Worm (Caenorhabditis elegans) whole organism, late embryonic: ENCODE results near the gene Y42G9A.3.

Experiments
- K09A11.1 ChIP-seq: sonication (generic microtip); optimal IDR thresholded peaks from 2 replicates; lab custom pipeline; 2017; ENCODE audit warnings: antibody characterized with exemption, mild to moderate bottlenecking, missing genetic modification characterization, missing compliant biosample characterization; ENCODE audit not compliant: insufficient read depth
- ahr-1 ChIP-seq: sonication (generic microtip); optimal IDR thresholded peaks from 2 replicates; lab custom pipeline; 2016; ENCODE audit warnings: missing genetic modification characterization, missing compliant biosample characterization
- ceh-18 ChIP-seq: sonication (generic microtip); optimal IDR thresholded peaks from 2 replicates; lab custom pipeline; 2016; ENCODE audit warnings: missing genetic modification characterization, missing compliant biosample characterization
- ceh-19 ChIP-seq: fragments of 200-800 bp; sonication (Bioruptor generic); optimal IDR thresholded peaks from 2 replicates; lab custom pipeline; 2018; ENCODE audit warnings: mild to moderate bottlenecking, missing genetic modification characterization, missing compliant biosample characterization
- ceh-22 ChIP-seq: sonication (generic microtip); optimal IDR thresholded peaks from 2 replicates; lab custom pipeline; 2017; ENCODE audit warnings: missing biosample characterization, missing genetic modification characterization
- ceh-45 ChIP-seq: fragments of 200-800 bp; sonication (Bioruptor generic); IDR thresholded peaks from 2 replicates; pipeline ENCODE4 v1.3.6; 2022; ENCODE audit warnings: missing genetic modification reagents, missing genetic modification characterization, missing compliant biosample characterization
- elt-2 ChIP-seq: sonication (generic microtip); optimal IDR thresholded peaks from 2 replicates; lab custom pipeline; 2016; ENCODE audit warnings: missing genetic modification reagents, missing genetic modification characterization, missing compliant biosample characterization
- elt-4 ChIP-seq: sonication (generic microtip); optimal IDR thresholded peaks from 2 replicates; lab custom pipeline; 2016; ENCODE audit warnings: missing genetic modification characterization, missing compliant biosample characterization
- ets-4 ChIP-seq: sonication (generic microtip); optimal IDR thresholded peaks from 2 replicates; lab custom pipeline; 2016; ENCODE audit warnings: missing genetic modification characterization, missing compliant biosample characterization
- fax-1 ChIP-seq: sonication (generic microtip); optimal IDR thresholded peaks from 2 replicates; lab custom pipeline; 2016; ENCODE audit warnings: missing genotype, missing genetic modification characterization, missing compliant biosample characterization
- fkh-6 ChIP-seq: sonication (generic microtip); optimal IDR thresholded peaks from 2 replicates; lab custom pipeline; 2016; ENCODE audit warnings: missing genetic modification characterization, missing compliant biosample characterization
- gmeb-2 ChIP-seq: sonication (generic microtip); optimal IDR thresholded peaks from 2 replicates; lab custom pipeline; 2016; ENCODE audit warnings: missing genetic modification characterization, inconsistent platforms, missing compliant biosample characterization
- hlh-13 ChIP-seq: fragments of 200-800 bp; sonication (Bioruptor generic); optimal IDR thresholded peaks from 2 replicates; lab custom pipeline; 2018; ENCODE audit warnings: mild to moderate bottlenecking, missing genetic modification characterization, missing compliant biosample characterization
- lin-11 ChIP-seq: fragments of 200-800 bp; sonication (Bioruptor generic); optimal IDR thresholded peaks from 2 replicates; lab custom pipeline; 2018; ENCODE audit warnings: mild to moderate bottlenecking, missing genetic modification characterization, missing compliant biosample characterization
- madf-2 ChIP-seq: sonication (generic microtip); optimal IDR thresholded peaks from 2 replicates; lab custom pipeline; 2017; ENCODE audit warnings: missing genetic modification characterization, missing compliant biosample characterization
- nfya-1 ChIP-seq: sonication (generic microtip); optimal IDR thresholded peaks from 2 replicates; lab custom pipeline; 2017; ENCODE audit warnings: missing genetic modification characterization, mild to moderate bottlenecking, missing compliant biosample characterization, antibody characterized with exemption, moderate library complexity
- nhr-232 ChIP-seq: sonication (generic microtip); optimal IDR thresholded peaks from 2 replicates; lab custom pipeline; 2016; ENCODE audit warnings: missing genetic modification characterization, missing compliant biosample characterization
- pag-3 ChIP-seq: sonication (generic microtip); optimal IDR thresholded peaks from 2 replicates; lab custom pipeline; 2016; ENCODE audit warnings: missing compliant biosample characterization, missing genetic modification characterization, borderline replicate concordance
- pat-9 ChIP-seq: fragments of 200-800 bp; sonication (Bioruptor generic); optimal IDR thresholded peaks from 2 replicates; lab custom pipeline; 2018; ENCODE audit warnings: mild to moderate bottlenecking, missing genetic modification characterization, moderate library complexity, missing compliant biosample characterization
- pax-1 ChIP-seq: fragments of 150-350 bp; optimal IDR thresholded peaks from 2 replicates; lab custom pipeline; 2014; ENCODE audit warnings: missing biosample characterization, missing genetic modification characterization
- pqm-1 ChIP-seq: sonication (generic microtip); optimal IDR thresholded peaks from 2 replicates; lab custom pipeline; 2016; ENCODE audit warnings: missing genetic modification characterization, missing compliant biosample characterization
- ref-2 ChIP-seq: sonication (generic microtip); optimal IDR thresholded peaks from 2 replicates; lab custom pipeline; 2016; ENCODE audit warnings: missing genetic modification characterization, missing compliant biosample characterization
- rnt-1 ChIP-seq: sonication (generic microtip); optimal IDR thresholded peaks from 2 replicates; lab custom pipeline; 2016; ENCODE audit warnings: missing genetic modification characterization, missing compliant biosample characterization
- sdc-2 ChIP-seq: sonication (generic microtip); optimal IDR thresholded peaks from 2 replicates; lab custom pipeline; 2016; ENCODE audit warnings: missing genotype, missing genetic modification characterization, missing compliant biosample characterization
- syd-9 ChIP-seq: sonication (generic microtip); optimal IDR thresholded peaks from 2 replicates; lab custom pipeline; 2016; ENCODE audit warnings: mild to moderate bottlenecking, missing genetic modification characterization, moderate library complexity, missing compliant biosample characterization
- ttx-3 ChIP-seq: sonication (generic microtip); optimal IDR thresholded peaks from 2 replicates; lab custom pipeline; 2016; ENCODE audit warnings: missing genetic modification reagents, missing genetic modification characterization, missing compliant biosample characterization
- unc-3 ChIP-seq, 2 experiments: fragments of 200-800 bp in 1 of 2; sonication (Bioruptor generic) in 1 of 2; sonication (generic microtip) in 1 of 2; conservative IDR thresholded peaks in 1 of 2; optimal IDR thresholded peaks in 1 of 2; 2 replicates each; pipeline versions ENCODE4 v1.3.6 to Lab custom; 2016 to 2022; ENCODE audit warnings: missing compliant biosample characterization in 2 of 2, missing genetic modification characterization in 2 of 2, missing genetic modification reagents in 1 of 2
- unc-42 ChIP-seq: sonication (generic microtip); optimal IDR thresholded peaks from 2 replicates; lab custom pipeline; 2016; ENCODE audit warnings: missing genotype, missing genetic modification characterization, missing compliant biosample characterization
- unc-55 ChIP-seq: sonication (generic microtip); optimal IDR thresholded peaks from 2 replicates; lab custom pipeline; 2017; ENCODE audit warnings: missing biosample characterization, missing genetic modification reagents, missing genetic modification characterization
- zip-5 ChIP-seq: sonication (generic microtip); optimal IDR thresholded peaks from 2 replicates; lab custom pipeline; 2016; ENCODE audit warnings: missing genetic modification characterization, missing compliant biosample characterization

Gene Y42G9A.3

DNA sequence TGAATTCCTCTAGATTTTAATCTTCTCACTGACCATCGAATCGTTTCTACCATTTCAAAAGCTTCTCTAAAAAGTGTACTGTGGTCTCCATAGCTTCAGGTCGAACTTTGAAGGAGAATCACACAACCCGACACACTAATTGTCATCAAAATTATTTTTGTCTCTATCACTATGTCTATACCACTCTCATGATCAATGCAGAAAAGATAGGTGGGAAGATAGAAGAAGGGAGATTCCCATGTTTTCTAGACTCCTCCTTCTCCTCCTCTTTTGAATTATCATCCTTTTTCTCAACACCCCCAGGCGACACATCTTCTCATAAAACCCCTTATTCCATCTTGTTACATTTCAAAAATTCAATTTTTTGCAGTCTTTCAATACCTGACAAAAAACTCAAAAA, at the start of gene Y42G9A.3:
Gene Y42G9A.3 (plus strand): TSS at position 363 of the 400 bp plus-strand sequence.
- TF ChIP-seq lin-11 (tag; lab: Kevin White, UChicago) = no peak
- TF ChIP-seq ahr-1 (tag; lab: Kevin White, UChicago) = no peak
- no peak for TF ChIP-seq zip-5 (tag; lab: Kevin White, UChicago)
- TF ChIP-seq, all 69 proteins: peak for 0

DNA sequence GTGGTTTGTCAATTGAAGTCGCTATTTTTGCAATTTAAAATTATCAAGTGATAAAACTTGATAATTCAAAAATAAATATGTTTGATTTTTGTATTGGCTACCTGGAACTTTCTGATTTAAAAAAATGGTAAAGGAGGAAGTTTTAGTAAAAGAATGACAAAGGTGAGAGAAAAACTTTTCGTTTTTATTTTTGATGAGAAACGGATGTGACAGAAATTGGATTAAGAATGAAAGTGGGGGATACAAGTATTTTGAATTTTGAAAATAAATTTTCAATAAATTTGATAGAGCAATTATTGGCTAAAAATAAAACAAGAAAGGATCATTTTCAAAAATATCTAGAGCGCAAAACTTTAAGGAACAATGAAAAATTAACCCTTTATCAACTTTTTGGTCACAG, 43.3 kb upstream of the Y42G9A.3 start, which contains the start of gene C05D10.4:
Gene C05D10.4 (minus strand): TSS at position 101 of the 400 bp plus-strand sequence.
- TF ChIP-seq K09A11.1 (tag; lab: Kevin White, UChicago) (no peak), unc-3 (GFP tag; conservative IDR thresholded peaks at IDR 0.05; lab: Robert Waterston, UW) (no peak), unc-3 (tag; optimal IDR thresholded peaks at IDR 0.05; lab: Kevin White, UChicago) (no peak), fax-1 (tag; lab: Kevin White, UChicago) (no peak), unc-42 (tag; lab: Kevin White, UChicago) (no peak), pqm-1 (tag; lab: Kevin White, UChicago) (no peak), ceh-45 (GFP tag; lab: Robert Waterston, UW) (no peak), sdc-2 (tag; lab: Kevin White, UChicago) (no peak), rnt-1 (no peak), pat-9 (tag; lab: Kevin White, UChicago) (no peak), nhr-232 (no peak), fkh-6 (tag; lab: Kevin White, UChicago) (no peak), madf-2 (tag; lab: Kevin White, UChicago) (no peak), elt-4 (tag; lab: Kevin White, UChicago) (no peak), ets-4 (no peak)

- no peak for TF ChIP-seq pag-3
- no peak for TF ChIP-seq nfya-1
- no peak for TF ChIP-seq lin-11 (tag; lab: Kevin White, UChicago)
- TF ChIP-seq ahr-1 (tag; lab: Kevin White, UChicago) = no peak
Observed at ce11 chrIII:6105897-6106296, 40.2 kb upstream of the Y42G9A.3 start.

ce11 chrIII:6110187-6110586, 35.9 kb upstream of the Y42G9A.3 start:
- TF ChIP-seq nfya-1 = no peak
- TF ChIP-seq ceh-18 (tag; lab: Kevin White, UChicago) = no peak
- peak; percentile 54 for TF ChIP-seq unc-42 (tag; lab: Kevin White, UChicago)
- no peak for TF ChIP-seq ref-2

DNA sequence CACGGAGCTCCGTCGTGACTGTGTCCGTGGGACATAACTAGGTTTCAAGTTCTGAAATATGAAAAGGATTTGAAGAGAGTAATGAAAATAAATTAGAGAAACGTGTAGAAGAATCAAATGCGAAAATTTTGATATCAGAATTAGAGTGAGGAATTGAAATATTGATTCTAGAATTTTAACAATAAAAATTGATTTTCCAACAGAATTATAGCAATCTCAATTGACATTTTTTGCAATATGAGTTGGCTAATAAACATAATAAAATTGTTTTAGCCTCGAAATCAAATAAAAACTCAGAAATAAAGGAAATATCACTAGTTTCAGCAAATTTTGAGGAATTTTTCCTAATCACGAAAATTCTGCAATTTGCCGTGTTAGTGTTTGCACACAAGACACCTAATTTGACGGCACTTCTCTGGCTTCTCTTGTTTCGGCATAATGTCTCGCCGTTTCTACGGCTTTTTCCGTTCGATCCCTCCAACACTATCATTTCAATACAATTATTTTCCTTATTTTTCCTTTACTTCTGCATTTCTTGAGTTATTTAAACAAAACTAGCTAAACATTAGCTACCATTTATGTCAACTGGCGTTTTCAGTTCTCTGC, 29.7 kb upstream of the Y42G9A.3 start, which contains the start of gene nmt-1:
Gene nmt-1 (minus strand): TSS at position 51 of the 606 bp plus-strand sequence.
- peak; percentile 28 for TF ChIP-seq nfya-1
- TF ChIP-seq ceh-22 (tag; lab: Kevin White, UChicago) = no peak
- no peak for TF ChIP-seq ttx-3
- no peak for TF ChIP-seq ceh-18 (tag; lab: Kevin White, UChicago)
- TF ChIP-seq nhr-232 = no peak
- peak; percentile 21 for TF ChIP-seq unc-55 (GFP tag; lab: Kevin White, UChicago)
- TF ChIP-seq ceh-19 (GFP tag; lab: Kevin White, UChicago) = no peak
- peak; percentile 7 for TF ChIP-seq gmeb-2 (tag; lab: Kevin White, UChicago)
- peak; percentile 42 for TF ChIP-seq unc-42 (tag; lab: Kevin White, UChicago)

DNA sequence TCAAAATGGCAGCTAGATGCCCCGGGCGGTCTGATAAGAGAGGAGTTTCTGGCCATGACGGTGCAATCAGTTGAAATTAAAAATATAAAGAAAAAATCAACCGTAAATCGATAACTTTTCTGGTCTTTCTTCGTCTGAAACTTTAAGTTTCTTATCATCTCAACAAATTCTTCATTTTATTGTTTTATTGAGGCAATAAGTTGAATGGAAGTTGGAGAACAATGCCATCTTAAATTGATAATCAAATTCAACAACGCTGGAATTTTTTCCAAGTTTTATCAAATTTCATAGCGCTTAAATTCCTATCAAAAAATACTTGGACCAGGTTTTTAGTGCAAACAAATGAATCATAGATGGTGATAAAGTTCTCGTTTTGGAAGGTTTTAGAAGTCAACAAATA, 29.1 kb upstream of the Y42G9A.3 start:
- TF ChIP-seq pax-1 (tag; lab: Kevin White, UChicago) (no peak), nfya-1 (no peak), elt-2 (peak; percentile 42), syd-9 (tag; lab: Kevin White, UChicago) (no peak), hlh-13 (no peak), unc-3 (GFP tag; conservative IDR thresholded peaks at IDR 0.05; lab: Robert Waterston, UW) (no peak), unc-3 (tag; optimal IDR thresholded peaks at IDR 0.05; lab: Kevin White, UChicago) (no peak)
